Fruit fly (Drosophila melanogaster) whole organism, wandering third instar larva: ENCODE data around the gene CRIF.

Experiments used
- Abd-B ChIP-seq: fragments of >200 bp; optimal IDR thresholded peaks from 2 replicates; lab custom pipeline; 2017; ENCODE audit warnings: missing biosample characterization, missing genetic modification characterization
- CG32264 ChIP-seq: fragments of 200-800 bp; sonication (Bioruptor generic); optimal IDR thresholded peaks from 2 replicates; lab custom pipeline; 2016; ENCODE audit warnings: missing biosample characterization, missing genetic modification characterization
- CG9705 ChIP-seq: fragments of 200-800 bp; sonication (Bioruptor generic); optimal IDR thresholded peaks from 2 replicates; lab custom pipeline; 2018; ENCODE audit warnings: missing biosample characterization, mild to moderate bottlenecking, missing genetic modification characterization
- CrebA ChIP-seq: fragments of 200-800 bp; sonication (Bioruptor generic); optimal IDR thresholded peaks from 2 replicates; lab custom pipeline; 2016; ENCODE audit warnings: missing biosample characterization, mild to moderate bottlenecking, missing genetic modification characterization, borderline replicate concordance
- Dfd ChIP-seq: fragments of >200 bp; optimal IDR thresholded peaks from 2 replicates; lab custom pipeline; 2017; ENCODE audit warnings: missing biosample characterization, missing genetic modification characterization
- Dif ChIP-seq: fragments of 200-275, 200-300 bp; sonication (Bioruptor generic); optimal IDR thresholded peaks from 2 replicates; lab custom pipeline; 2018; ENCODE audit warnings: missing biosample characterization, missing genetic modification characterization; ENCODE audit not compliant: partially characterized antibody
- GATAd ChIP-seq: sonication (Bioruptor generic); optimal IDR thresholded peaks from 2 replicates; lab custom pipeline; 2016; ENCODE audit warnings: missing biosample characterization, missing genetic modification characterization
- HLH106 ChIP-seq: fragments of 200-800 bp; optimal IDR thresholded peaks from 3 replicates; lab custom pipeline; 2019; ENCODE audit warnings: missing biosample characterization, mild to moderate bottlenecking, missing genetic modification characterization, moderate library complexity
- Hnf4 ChIP-seq: fragments of 200-800 bp; sonication (Bioruptor generic); optimal IDR thresholded peaks from 2 replicates; lab custom pipeline; 2016; ENCODE audit warnings: missing biosample characterization, mild to moderate bottlenecking, missing genetic modification characterization
- Hr78 ChIP-seq: fragments of >200 bp; optimal IDR thresholded peaks from 2 replicates; lab custom pipeline; 2017; ENCODE audit warnings: missing biosample characterization, missing genetic modification characterization
- Hr83 ChIP-seq: fragments of 200-300 bp; sonication (Bioruptor generic); optimal IDR thresholded peaks from 2 replicates; lab custom pipeline; 2016; ENCODE audit warnings: missing biosample characterization, mild to moderate bottlenecking, missing genetic modification characterization, moderate library complexity; ENCODE audit not compliant: poor library complexity, severe bottlenecking
- Jra ChIP-seq: sonication (Bioruptor generic); optimal IDR thresholded peaks from 2 replicates; lab custom pipeline; 2016; ENCODE audit warnings: missing biosample characterization, missing genetic modification characterization
- Mio ChIP-seq: sonication (Bioruptor generic); optimal IDR thresholded peaks from 2 replicates; lab custom pipeline; 2016; ENCODE audit warnings: missing biosample characterization, missing genetic modification characterization
- Myc ChIP-seq: fragments of >200 bp; optimal IDR thresholded peaks from 2 replicates; lab custom pipeline; 2017
- N ChIP-seq: fragments of >200 bp; optimal IDR thresholded peaks from 2 replicates; lab custom pipeline; 2018; ENCODE audit warnings: missing biosample characterization, missing external identifiers, missing genetic modification characterization
- OdsH ChIP-seq: fragments of 200-800 bp; sonication (Bioruptor generic); optimal IDR thresholded peaks from 2 replicates; lab custom pipeline; 2016; ENCODE audit warnings: missing biosample characterization, mild to moderate bottlenecking, missing genetic modification characterization
- Sp1 ChIP-seq: fragments of 200-800 bp; sonication (Bioruptor generic); optimal IDR thresholded peaks from 3 replicates; lab custom pipeline; 2019; ENCODE audit warnings: missing biosample characterization, mild to moderate bottlenecking, missing genetic modification characterization, moderate library complexity
- Vsx2 ChIP-seq: fragments of 200-300, 225-300 bp; sonication (Bioruptor generic); optimal IDR thresholded peaks from 2 replicates; lab custom pipeline; 2018; ENCODE audit warnings: missing biosample characterization, missing genetic modification characterization; ENCODE audit not compliant: partially characterized antibody
- br ChIP-seq: fragments of 200-800 bp; sonication (Bioruptor generic); optimal IDR thresholded peaks from 2 replicates; lab custom pipeline; 2016; ENCODE audit warnings: missing biosample characterization, missing genetic modification characterization
- brk ChIP-seq: fragments of 200-800 bp; sonication (Bioruptor generic); optimal IDR thresholded peaks from 2 replicates; lab custom pipeline; 2016; ENCODE audit warnings: missing biosample characterization, mild to moderate bottlenecking, missing genetic modification characterization
- dl ChIP-seq, 2 experiments: fragments of 175-275, 200-275 bp in 1 of 2; fragments of 200-275 bp in 1 of 2; sonication (Bioruptor generic); optimal IDR thresholded peaks; lab custom pipeline; 2018; ENCODE audit warnings: mild to moderate bottlenecking in 2 of 2, missing biosample characterization in 2 of 2, missing genetic modification characterization in 2 of 2, moderate library complexity in 2 of 2; ENCODE audit not compliant: partially characterized antibody in 2 of 2, insufficient read depth in 1 of 2
- dmrt93B ChIP-seq: fragments of 200-800 bp; sonication (Bioruptor generic); optimal IDR thresholded peaks from 2 replicates; lab custom pipeline; 2018; ENCODE audit warnings: missing biosample characterization, mild to moderate bottlenecking, missing genetic modification characterization
- dsf ChIP-seq: sonication (Bioruptor generic); optimal IDR thresholded peaks from 2 replicates; lab custom pipeline; 2016; ENCODE audit warnings: missing biosample characterization, missing genetic modification characterization, borderline replicate concordance
- ey ChIP-seq: fragments of 200-800 bp; sonication (Bioruptor generic); optimal IDR thresholded peaks from 2 replicates; lab custom pipeline; 2016; ENCODE audit warnings: missing biosample characterization, missing genetic modification characterization
- foxo ChIP-seq, 2 experiments: fragments of 200-800 bp; sonication (Bioruptor generic); optimal IDR thresholded peaks; 2 replicates in 1 of 2; 3 replicates in 1 of 2; lab custom pipeline; 2016 to 2017; ENCODE audit warnings: missing biosample characterization in 2 of 2, missing genetic modification characterization in 2 of 2
- fru ChIP-seq: fragments of 200-800 bp; sonication (Bioruptor generic); optimal IDR thresholded peaks from 3 replicates; lab custom pipeline; 2016; ENCODE audit warnings: missing biosample characterization, mild to moderate bottlenecking, missing genetic modification characterization
- h ChIP-seq: fragments of 200-800 bp; sonication (Bioruptor generic); optimal IDR thresholded peaks from 3 replicates; lab custom pipeline; 2016; ENCODE audit warnings: missing biosample characterization, mild to moderate bottlenecking, missing genetic modification characterization
- jim ChIP-seq: fragments of 175-275, 200-325 bp; sonication (Bioruptor generic); optimal IDR thresholded peaks from 2 replicates; lab custom pipeline; 2016; ENCODE audit warnings: missing biosample characterization, mild to moderate bottlenecking, missing genetic modification characterization
- lola ChIP-seq: fragments of >200 bp; optimal IDR thresholded peaks from 2 replicates; lab custom pipeline; 2017; ENCODE audit warnings: missing biosample characterization, missing genetic modification characterization
- pan ChIP-seq: fragments of >200 bp; optimal IDR thresholded peaks from 2 replicates; lab custom pipeline; 2017
- psq ChIP-seq: fragments of 200-800 bp; sonication (Bioruptor generic); optimal IDR thresholded peaks from 3 replicates; lab custom pipeline; 2017; ENCODE audit warnings: missing biosample characterization, mild to moderate bottlenecking, missing genetic modification characterization, moderate library complexity
- rgr ChIP-seq: fragments of 200-800 bp; sonication (Bioruptor generic); optimal IDR thresholded peaks from 3 replicates; lab custom pipeline; 2016; ENCODE audit warnings: missing biosample characterization, mild to moderate bottlenecking, missing genetic modification characterization
- sage ChIP-seq: fragments of 200-800 bp; sonication (Bioruptor generic); optimal IDR thresholded peaks from 2 replicates; lab custom pipeline; 2016; ENCODE audit warnings: missing biosample characterization, mild to moderate bottlenecking, missing genetic modification characterization
- sv ChIP-seq: fragments of 200-800 bp; sonication (Bioruptor generic); optimal IDR thresholded peaks from 3 replicates; lab custom pipeline; 2016; ENCODE audit warnings: missing biosample characterization, missing genetic modification characterization
- tai ChIP-seq: sonication (Bioruptor generic); optimal IDR thresholded peaks from 2 replicates; lab custom pipeline; 2016; ENCODE audit warnings: missing biosample characterization, missing genetic modification characterization
- usp ChIP-seq: fragments of >200 bp; optimal IDR thresholded peaks from 2 replicates; lab custom pipeline; 2017; ENCODE audit warnings: missing biosample characterization, missing genetic modification characterization
- woc ChIP-seq: sonication (Bioruptor generic); optimal IDR thresholded peaks from 2 replicates; lab custom pipeline; 2016; ENCODE audit warnings: missing biosample characterization, mild to moderate bottlenecking, missing genetic modification characterization

The CRIF gene

dm6 chr3L:21604265-21604664 lies 35.6 kb upstream of the CRIF start:
- TF ChIP-seq pan (lab: Kevin White, UChicago): no peak
- peak; percentile 11 for TF ChIP-seq fru
- no peak for TF ChIP-seq Vsx2 (GFP tag; lab: Kevin White, UChicago)
- TF ChIP-seq Hr78 (GFP tag; lab: Kevin White, UChicago): no peak
- peak; percentile 30 for TF ChIP-seq OdsH (GFP tag; lab: Kevin White, UChicago)
- no peak for TF ChIP-seq CG9705
- no peak for TF ChIP-seq Dif (GFP tag; lab: Kevin White, UChicago)
- no peak for TF ChIP-seq CrebA (GFP tag; lab: Kevin White, UChicago)
- TF ChIP-seq Hr83 (GFP tag; lab: Kevin White, UChicago): peak; percentile 44
- peak; percentile 14 for TF ChIP-seq sv (GFP tag; lab: Kevin White, UChicago)
- TF ChIP-seq HLH106 (tag; lab: Kevin White, UChicago): peak; percentile 5
- TF ChIP-seq Hnf4 (GFP tag; lab: Kevin White, UChicago): peak; percentile 41
- peak; percentile 39 for TF ChIP-seq ey (GFP tag; lab: Kevin White, UChicago)

dm6 chr3L:21602275-21602674 lies 33.6 kb upstream of the CRIF start:
- no peak for TF ChIP-seq OdsH (GFP tag; lab: Kevin White, UChicago)
- TF ChIP-seq Hr78 (GFP tag; lab: Kevin White, UChicago): no peak
- no peak for TF ChIP-seq GATAd
- TF ChIP-seq tai: no peak
- TF ChIP-seq Hnf4 (GFP tag; lab: Kevin White, UChicago): no peak
- TF ChIP-seq sv (GFP tag; lab: Kevin White, UChicago): no peak
- TF ChIP-seq usp (GFP tag; lab: Kevin White, UChicago): no peak
- TF ChIP-seq dl (GFP tag; optimal IDR thresholded peaks at IDR 0.05; lab: Kevin White, UChicago; ENCODE audit: insufficient read depth in 1 of 2, partially characterized antibody in 2 of 2): no peak
- no peak for TF ChIP-seq fru
- no peak for TF ChIP-seq dsf (GFP tag; lab: Kevin White, UChicago)
- no peak for TF ChIP-seq Dfd (GFP tag; lab: Kevin White, UChicago)
- no peak for TF ChIP-seq woc (GFP tag; lab: Kevin White, UChicago)
- peak; percentile 7 for TF ChIP-seq HLH106 (tag; lab: Kevin White, UChicago)
- no peak for TF ChIP-seq h (GFP tag; lab: Kevin White, UChicago)
- TF ChIP-seq pan (lab: Kevin White, UChicago): no peak
- TF ChIP-seq Sp1: no peak
- no peak for TF ChIP-seq Jra (GFP tag; lab: Kevin White, UChicago)
- TF ChIP-seq N (GFP tag; lab: Kevin White, UChicago): no peak
- TF ChIP-seq lola (GFP tag; lab: Kevin White, UChicago): no peak
- no peak for TF ChIP-seq Hr83 (GFP tag; lab: Kevin White, UChicago)
- TF ChIP-seq dmrt93B (GFP tag; lab: Kevin White, UChicago): no peak
- TF ChIP-seq psq (GFP tag; lab: Kevin White, UChicago): peak; percentile 22
- no peak for TF ChIP-seq CG9705
- TF ChIP-seq foxo (GFP tag; optimal IDR thresholded peaks at IDR 0.05; lab: Kevin White, UChicago): peak in 1 of 2 experiments; percentile 16
- TF ChIP-seq Myc (lab: Kevin White, UChicago): no peak
- TF ChIP-seq Abd-B (GFP tag; lab: Kevin White, UChicago): no peak

- TF ChIP-seq Dif (GFP tag; lab: Kevin White, UChicago): peak; percentile 17
- TF ChIP-seq dl (GFP tag; optimal IDR thresholded peaks at IDR 0.05; lab: Kevin White, UChicago; ENCODE audit: insufficient read depth in 1 of 2, partially characterized antibody in 2 of 2): no peak
- no peak for TF ChIP-seq CG9705
These were observed 29.6 kb upstream of the CRIF start for dm6 chr3L:21598337-21598736.

- TF ChIP-seq sage (GFP tag; lab: Kevin White, UChicago) (no peak), fru (peak; percentile 75), lola (GFP tag; lab: Kevin White, UChicago) (no peak), tai (no peak), dl (GFP tag; optimal IDR thresholded peaks at IDR 0.05; lab: Kevin White, UChicago; ENCODE audit: insufficient read depth in 1 of 2, partially characterized antibody in 2 of 2) (no peak), Vsx2 (GFP tag; lab: Kevin White, UChicago) (no peak), CG9705 (peak; percentile 21), N (GFP tag; lab: Kevin White, UChicago) (no peak), usp (GFP tag; lab: Kevin White, UChicago) (no peak), Mio (GFP tag; lab: Kevin White, UChicago) (no peak), jim (GFP tag; lab: Kevin White, UChicago) (no peak), CrebA (GFP tag; lab: Kevin White, UChicago) (no peak), Myc (lab: Kevin White, UChicago) (no peak), Dif (GFP tag; lab: Kevin White, UChicago) (no peak), br (GFP tag; lab: Kevin White, UChicago) (peak; percentile 58), Hr78 (GFP tag; lab: Kevin White, UChicago) (no peak), h (GFP tag; lab: Kevin White, UChicago) (peak; percentile 75), sv (GFP tag; lab: Kevin White, UChicago) (no peak), woc (GFP tag; lab: Kevin White, UChicago) (peak; percentile 47), ey (GFP tag; lab: Kevin White, UChicago) (peak; percentile 70), brk (GFP tag; lab: Kevin White, UChicago) (no peak), Dfd (GFP tag; lab: Kevin White, UChicago) (no peak), dmrt93B (GFP tag; lab: Kevin White, UChicago) (peak; percentile 35), rgr (GFP tag; lab: Kevin White, UChicago) (peak; percentile 56), CG32264 (GFP tag; lab: Kevin White, UChicago) (no peak), Abd-B (GFP tag; lab: Kevin White, UChicago) (no peak), Sp1 (peak; percentile 63), dsf (GFP tag; lab: Kevin White, UChicago) (no peak), Hnf4 (GFP tag; lab: Kevin White, UChicago) (peak; percentile 66), HLH106 (tag; lab: Kevin White, UChicago) (peak; percentile 60), foxo (GFP tag; optimal IDR thresholded peaks at IDR 0.05; lab: Kevin White, UChicago) (peak in 1 of 2 experiments; percentile 74), psq (GFP tag; lab: Kevin White, UChicago) (peak; percentile 58), Hr83 (GFP tag; lab: Kevin White, UChicago) (no peak), GATAd (no peak)
These were observed 25.7 kb upstream of the CRIF start for dm6 chr3L:21594408-21594807.
